Worm (Caenorhabditis elegans): ENCODE data around the gene sra-38.

The sra-38 gene

DNA sequence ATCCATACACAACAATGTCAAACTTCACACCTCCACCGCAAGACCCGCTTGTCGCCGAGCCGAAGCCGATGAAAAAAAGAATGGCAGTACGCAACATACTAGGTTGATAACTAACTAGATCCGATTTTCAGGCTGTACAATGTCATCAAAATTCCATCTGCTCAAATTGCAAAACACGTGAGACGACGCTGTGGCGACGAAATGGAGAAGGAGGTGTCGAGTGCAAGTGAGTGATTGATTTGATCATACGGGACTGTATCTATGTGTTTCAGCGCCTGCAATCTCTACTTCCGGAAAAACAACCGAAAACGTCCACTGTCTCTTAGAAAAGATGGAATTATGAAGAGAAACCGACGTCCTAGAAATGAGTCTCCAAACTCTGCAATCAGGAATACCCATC is 40.3 kb upstream of the sra-38 start (continued):
- TF ChIP-seq xbp-1 (tag; optimal IDR thresholded peaks at IDR 0.05) (no peak), aly-2 (tag; optimal IDR thresholded peaks at IDR 0.05) (no peak), fkh-8 (tag; optimal IDR thresholded peaks at IDR 0.05) (no peak), nhr-85 (tag) (peak; percentile 81), lin-14 (GFP tag; optimal IDR thresholded peaks at IDR 0.05) (peak; percentile 20), egl-27 (tag; optimal IDR thresholded peaks at IDR 0.05) (no peak), unc-62 (GFP tag; optimal IDR thresholded peaks at IDR 0.05) (no peak), mef-2 (tag; optimal IDR thresholded peaks at IDR 0.05) (no peak), lsy-2 (tag; optimal IDR thresholded peaks at IDR 0.05) (no peak), F16B12.6 (tag; optimal IDR thresholded peaks at IDR 0.05) (no peak), dsc-1 (tag; optimal IDR thresholded peaks at IDR 0.05) (no peak), efl-1 (optimal IDR thresholded peaks at IDR 0.05) (no peak), efl-1 (GFP tag; optimal IDR thresholded peaks at IDR 0.05 in 1 of 2) (peak in 1 of 2 experiments; percentile 42), nhr-90 (tag; optimal IDR thresholded peaks at IDR 0.05; ENCODE audit: poor library complexity) (peak; percentile 13), C16A3.4 (tag; optimal IDR thresholded peaks at IDR 0.05) (no peak)

DNA sequence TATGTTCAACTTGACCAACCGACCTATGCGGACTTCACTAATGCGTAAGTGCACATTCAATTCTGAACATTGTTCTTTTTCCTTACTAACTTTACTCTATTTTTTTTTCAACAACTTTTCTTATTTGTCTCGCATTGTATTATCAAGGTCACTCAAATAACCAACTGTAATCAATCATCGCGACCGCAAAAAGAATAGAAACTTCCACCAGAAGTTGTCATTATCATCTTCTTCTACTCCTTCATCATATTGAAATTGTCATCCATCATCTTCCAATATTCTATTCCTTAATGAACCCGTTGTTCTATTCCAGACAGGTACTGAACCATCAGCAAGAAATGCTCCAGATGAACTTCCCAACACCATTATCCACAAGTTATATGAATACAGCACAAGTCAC is 39.4 kb upstream of the sra-38 start:
- peak; percentile 3 for TF ChIP-seq irx-1 (tag; optimal IDR thresholded peaks at IDR 0.05)
- no peak for TF ChIP-seq C16A3.4 (tag; optimal IDR thresholded peaks at IDR 0.05)
- no peak for TF ChIP-seq tlp-1 (tag; optimal IDR thresholded peaks at IDR 0.05)
- peak in 1 of 2 experiments; percentile 28 for TF ChIP-seq lin-35 (GFP tag; optimal IDR thresholded peaks at IDR 0.05)
- peak; percentile 81 for TF ChIP-seq nhr-85 (tag)
- TF ChIP-seq blmp-1 (tag; optimal IDR thresholded peaks at IDR 0.05), result peak; percentile 56
- no peak for TF ChIP-seq swsn-7 (tag; optimal IDR thresholded peaks at IDR 0.05)
- peak in 1 of 2 experiments; percentile 22 for TF ChIP-seq lsy-2 (tag; optimal IDR thresholded peaks at IDR 0.05)
- TF ChIP-seq nhr-71 (tag; optimal IDR thresholded peaks at IDR 0.05), result peak; percentile 47
- peak; percentile 33 for TF ChIP-seq snu-23 (GFP tag; optimal IDR thresholded peaks at IDR 0.05)
- TF ChIP-seq mep-1 (tag; optimal IDR thresholded peaks at IDR 0.05), result no peak
- TF ChIP-seq nhr-11 (tag; optimal IDR thresholded peaks at IDR 0.05), result no peak
- TF ChIP-seq nhr-20 (tag; optimal IDR thresholded peaks at IDR 0.05), result peak; percentile 38
- no peak for TF ChIP-seq grh-1 (GFP tag; IDR thresholded peaks at IDR 0.05)
- TF ChIP-seq isw-1 (GFP tag; IDR thresholded peaks at IDR 0.05), result no peak
- TF ChIP-seq lin-14 (GFP tag; optimal IDR thresholded peaks at IDR 0.05), result peak; percentile 19
- no peak for TF ChIP-seq alr-1 (tag; optimal IDR thresholded peaks at IDR 0.05; ENCODE audit: borderline replicate concordance)
- peak in 5 of 6 experiments; percentile 53 to 91 (median 80) for TF ChIP-seq elt-3 (tag; optimal IDR thresholded peaks at IDR 0.05)

DNA sequence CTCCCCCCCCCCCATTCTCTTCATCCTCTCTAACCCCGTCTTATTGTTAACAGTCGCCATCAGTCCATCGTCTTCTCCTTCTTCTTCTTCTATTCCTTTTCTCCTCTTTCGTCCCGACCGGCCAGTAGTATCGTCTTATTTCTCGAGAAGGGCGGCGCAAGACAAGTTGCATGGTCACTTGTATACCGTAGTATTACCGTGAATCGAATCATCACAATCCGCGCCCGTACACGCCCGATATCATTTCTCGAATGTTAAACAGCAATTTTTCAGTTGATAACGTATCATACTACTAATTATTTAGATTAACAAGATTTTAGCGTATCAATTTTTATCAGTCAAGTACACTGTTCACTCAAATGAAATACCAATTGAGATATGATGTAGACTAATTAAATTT is 38.0 kb upstream of the sra-38 start:
- TF ChIP-seq nhr-84 (tag; optimal IDR thresholded peaks at IDR 0.05) (no peak), aha-1 (tag; optimal IDR thresholded peaks at IDR 0.05) (no peak), grh-1 (GFP tag; IDR thresholded peaks at IDR 0.05) (no peak), fkh-8 (tag; optimal IDR thresholded peaks at IDR 0.05) (no peak), lsy-2 (tag; optimal IDR thresholded peaks at IDR 0.05) (peak in 1 of 2 experiments; percentile 56), nhr-19 (GFP tag; conservative IDR thresholded peaks at IDR 0.05) (0 out of 2 replicates have a peak, but pooled peaks have one; percentile 1), nhr-85 (tag) (peak; percentile 73), efl-1 (optimal IDR thresholded peaks at IDR 0.05) (no peak), efl-1 (GFP tag; optimal IDR thresholded peaks at IDR 0.05 in 1 of 2) (no peak), ceh-63 (GFP tag; optimal IDR thresholded peaks at IDR 0.05) (no peak), swsn-7 (tag; optimal IDR thresholded peaks at IDR 0.05) (no peak), lir-3 (tag; optimal IDR thresholded peaks at IDR 0.05; ENCODE audit: poor library complexity) (no peak), C34B4.2 (tag; optimal IDR thresholded peaks at IDR 0.05) (no peak), nhr-20 (tag; optimal IDR thresholded peaks at IDR 0.05) (peak; percentile 28), blmp-1 (tag; optimal IDR thresholded peaks at IDR 0.05) (peak; percentile 64), snu-23 (GFP tag; optimal IDR thresholded peaks at IDR 0.05) (peak; percentile 12), nhr-71 (tag; optimal IDR thresholded peaks at IDR 0.05) (peak; percentile 21), rnt-1 (tag; optimal IDR thresholded peaks at IDR 0.05) (no peak), nhr-90 (tag; optimal IDR thresholded peaks at IDR 0.05; ENCODE audit: poor library complexity) (peak; percentile 0), sptf-1 (tag; optimal IDR thresholded peaks at IDR 0.05) (no peak), F16B12.6 (tag; optimal IDR thresholded peaks at IDR 0.05) (no peak), fos-1 (tag; optimal IDR thresholded peaks at IDR 0.05) (no peak), mab-9 (GFP tag; IDR thresholded peaks at IDR 0.05) (no peak), unc-130 (tag; optimal IDR thresholded peaks at IDR 0.05) (peak; percentile 38), Y116A8C.19 (tag; optimal IDR thresholded peaks at IDR 0.05; ENCODE audit: borderline replicate concordance) (no peak), elt-3 (tag; optimal IDR thresholded peaks at IDR 0.05) (peak; percentile 71 to 98 (median 92))

All from whole organism, L1 larva.